Worm (Caenorhabditis elegans): ENCODE results near the gene brc-2.

The brc-2 gene

DNA sequence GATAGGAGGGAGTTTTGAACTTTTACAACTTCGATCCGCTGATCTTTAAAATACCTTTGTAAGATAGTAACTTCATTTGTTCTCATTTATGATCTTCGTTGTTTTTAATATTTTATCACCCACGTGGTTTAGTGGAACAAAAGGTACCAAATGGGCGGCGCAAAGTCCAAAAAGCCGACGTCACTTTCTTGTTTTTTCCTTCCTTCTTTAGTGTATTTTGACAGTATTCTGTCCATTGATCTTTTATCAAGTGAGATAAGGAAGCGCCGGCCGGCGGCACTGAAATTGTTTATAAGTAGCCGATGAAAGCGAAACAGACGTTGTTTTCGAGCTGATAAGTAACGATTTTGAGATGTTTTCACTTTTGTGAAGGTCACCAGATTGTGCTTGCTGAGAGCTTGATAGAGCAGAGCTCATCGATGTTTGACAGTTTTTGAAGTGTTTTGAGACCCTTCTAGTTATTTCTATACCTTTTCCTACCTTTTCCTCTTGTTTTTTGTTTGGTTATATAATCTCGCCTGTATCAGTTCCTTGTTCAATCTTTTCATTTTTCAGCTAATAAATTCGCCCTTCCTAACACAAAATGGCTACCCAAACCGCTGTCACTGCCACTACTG lies 30.3 kb downstream of the brc-2 start, which contains the start of gene K04C2.3 (continued):
- TF ChIP-seq blmp-1 (tag; optimal IDR thresholded peaks at IDR 0.05) (peak; percentile 19), dpl-1 (GFP tag; optimal IDR thresholded peaks at IDR 0.05) (no peak), efl-1 (optimal IDR thresholded peaks at IDR 0.05) (no peak), efl-1 (GFP tag; optimal IDR thresholded peaks at IDR 0.05 in 1 of 2) (peak in 1 of 2 experiments; percentile 71), elt-3 (tag; optimal IDR thresholded peaks at IDR 0.05) (peak in 2 of 6 experiments; percentile 10), nhr-76 (tag; optimal IDR thresholded peaks at IDR 0.05) (no peak), alr-1 (tag; optimal IDR thresholded peaks at IDR 0.05; ENCODE audit: borderline replicate concordance) (no peak), fkh-8 (tag; optimal IDR thresholded peaks at IDR 0.05) (no peak), rnt-1 (tag; optimal IDR thresholded peaks at IDR 0.05) (peak; percentile 26), ceh-88 (GFP tag; IDR thresholded peaks at IDR 0.05) (peak; percentile 28; the same call in 1 of the 2 replicates)

DNA sequence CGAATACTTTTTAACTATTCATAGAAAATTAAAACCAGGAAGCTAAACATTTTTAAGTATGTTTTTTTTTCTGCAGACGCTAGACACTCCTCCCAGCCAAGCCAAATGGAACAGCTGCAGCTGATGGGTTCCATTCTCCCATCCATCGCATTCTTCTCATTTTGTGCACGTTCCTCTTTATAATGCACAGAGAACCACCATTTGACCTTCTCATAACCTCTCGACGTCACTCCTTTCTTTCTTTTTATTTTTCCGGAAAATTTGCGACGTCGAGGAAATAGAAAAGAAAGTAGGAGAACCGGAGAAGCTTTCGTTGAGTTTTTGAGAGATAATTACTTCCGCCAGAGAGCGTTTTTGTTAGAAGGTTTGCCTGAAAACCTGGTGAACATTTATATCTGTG lies 31.2 kb downstream of the brc-2 start:
- peak; percentile 49 for TF ChIP-seq lin-14 (GFP tag; optimal IDR thresholded peaks at IDR 0.05)
- TF ChIP-seq ceh-82 (tag; optimal IDR thresholded peaks at IDR 0.05) = peak in 1 of 3 experiments; percentile 24
- no peak for TF ChIP-seq sptf-1 (tag; optimal IDR thresholded peaks at IDR 0.05)
- TF ChIP-seq lin-39 (tag; optimal IDR thresholded peaks at IDR 0.05) = no peak
- TF ChIP-seq lin-15B (tag; optimal IDR thresholded peaks at IDR 0.05) = no peak
- no peak for TF ChIP-seq fos-1 (tag; optimal IDR thresholded peaks at IDR 0.05)
- peak; percentile 12 for TF ChIP-seq rnt-1 (tag; optimal IDR thresholded peaks at IDR 0.05)
- TF ChIP-seq mef-2 (tag; optimal IDR thresholded peaks at IDR 0.05) = no peak
- no peak for TF ChIP-seq ztf-11 (tag; optimal IDR thresholded peaks at IDR 0.05)
- TF ChIP-seq aha-1 (tag; optimal IDR thresholded peaks at IDR 0.05) = no peak
- TF ChIP-seq unc-86 (tag; optimal IDR thresholded peaks at IDR 0.05) = no peak
- no peak for TF ChIP-seq nhr-20 (tag; optimal IDR thresholded peaks at IDR 0.05)
- no peak for TF ChIP-seq unc-130 (tag; optimal IDR thresholded peaks at IDR 0.05)
- no peak for TF ChIP-seq blmp-1 (tag; optimal IDR thresholded peaks at IDR 0.05)
- no peak for TF ChIP-seq nhr-76 (tag; optimal IDR thresholded peaks at IDR 0.05)
- TF ChIP-seq tbx-2 (tag; optimal IDR thresholded peaks at IDR 0.05) = peak; percentile 2

ce11 chrIII:6871067-6871466 lies 31.8 kb downstream of the brc-2 start:
- TF ChIP-seq nhr-71 (tag; optimal IDR thresholded peaks at IDR 0.05) (peak; percentile 95), unc-30 (tag; optimal IDR thresholded peaks at IDR 0.05) (no peak), nhr-47 (tag; optimal IDR thresholded peaks at IDR 0.05) (peak; percentile 9), elt-3 (tag; optimal IDR thresholded peaks at IDR 0.05) (no peak), isw-1 (GFP tag; IDR thresholded peaks at IDR 0.05) (no peak), fos-1 (tag; optimal IDR thresholded peaks at IDR 0.05) (no peak), swsn-7 (tag; optimal IDR thresholded peaks at IDR 0.05) (peak; percentile 8), nhr-11 (tag; optimal IDR thresholded peaks at IDR 0.05) (no peak), fkh-8 (tag; optimal IDR thresholded peaks at IDR 0.05) (peak; percentile 48), lsy-2 (tag; optimal IDR thresholded peaks at IDR 0.05) (peak; percentile 47 to 62), Y116A8C.19 (tag; optimal IDR thresholded peaks at IDR 0.05; ENCODE audit: borderline replicate concordance) (no peak), snu-23 (GFP tag; optimal IDR thresholded peaks at IDR 0.05) (peak; percentile 59), irx-1 (tag; optimal IDR thresholded peaks at IDR 0.05) (no peak), skn-1 (tag; optimal IDR thresholded peaks at IDR 0.05) (no peak), lin-15B (tag; optimal IDR thresholded peaks at IDR 0.05) (no peak), rnt-1 (tag; optimal IDR thresholded peaks at IDR 0.05) (peak; percentile 74), hlh-4 (tag; optimal IDR thresholded peaks at IDR 0.05) (no peak), nhr-20 (tag; optimal IDR thresholded peaks at IDR 0.05) (peak; percentile 16), hpl-2 (GFP tag; optimal IDR thresholded peaks at IDR 0.05) (no peak), lin-14 (GFP tag; optimal IDR thresholded peaks at IDR 0.05) (peak; percentile 66), mdl-1 (tag; optimal IDR thresholded peaks at IDR 0.05) (peak in 1 of 2 experiments; percentile 35), efl-1 (optimal IDR thresholded peaks at IDR 0.05) (peak in 1 of 2 experiments; percentile 45), efl-1 (GFP tag; optimal IDR thresholded peaks at IDR 0.05 in 1 of 2) (peak in 1 of 2 experiments; percentile 58), C34B4.2 (tag; optimal IDR thresholded peaks at IDR 0.05) (no peak), ceh-8 (GFP tag; optimal IDR thresholded peaks at IDR 0.05) (no peak), hlh-17 (GFP tag; optimal IDR thresholded peaks at IDR 0.05; ENCODE audit: borderline replicate concordance) (no peak), nhr-19 (GFP tag; conservative IDR thresholded peaks at IDR 0.05) (peak; percentile 72), nhr-90 (tag; optimal IDR thresholded peaks at IDR 0.05; ENCODE audit: poor library complexity) (no peak), unc-86 (tag; optimal IDR thresholded peaks at IDR 0.05) (no peak), unc-130 (tag; optimal IDR thresholded peaks at IDR 0.05) (peak; percentile 80), xbp-1 (tag; optimal IDR thresholded peaks at IDR 0.05) (peak; percentile 20), nhr-85 (tag) (no peak), nhr-28 (tag; optimal IDR thresholded peaks at IDR 0.05) (no peak), lin-35 (GFP tag; optimal IDR thresholded peaks at IDR 0.05) (no peak)

Data from whole organism, L1 larva.